Worm (Caenorhabditis elegans): ENCODE results near the gene Y57G11A.2.

- TF ChIP-seq tbx-7 (tag; optimal IDR thresholded peaks at IDR 0.05): no peak
- no peak for TF ChIP-seq madf-2 (tag; optimal IDR thresholded peaks at IDR 0.05)
- no peak for TF ChIP-seq pha-4 (tag; optimal IDR thresholded peaks at IDR 0.05)
- TF ChIP-seq nhr-11 (tag; optimal IDR thresholded peaks at IDR 0.05): no peak
- TF ChIP-seq fax-1 (tag; optimal IDR thresholded peaks at IDR 0.05): no peak
- no peak for TF ChIP-seq ets-4 (tag; optimal IDR thresholded peaks at IDR 0.05)
- no peak for TF ChIP-seq C38D4.7 (GFP tag; optimal IDR thresholded peaks at IDR 0.05)
- TF ChIP-seq fkh-10 (GFP tag; optimal IDR thresholded peaks at IDR 0.05): no peak
- TF ChIP-seq mec-3 (tag; optimal IDR thresholded peaks at IDR 0.05; ENCODE audit: borderline replicate concordance): no peak
- TF ChIP-seq eyg-1 (tag; optimal IDR thresholded peaks at IDR 0.05): no peak
- TF ChIP-seq ceh-31 (tag; optimal IDR thresholded peaks at IDR 0.05): no peak
Measured at ce11 chrIV:14483427-14483826, 35.9 kb downstream of the Y57G11A.2 start.
